Worm (Caenorhabditis elegans) whole organism, L2 larva: Measurements from ENCODE around the gene appg-2.

ENCODE experiments used
- C34F6.9 ChIP-seq: fragments of 150-350 bp; optimal IDR thresholded peaks from 2 replicates; lab custom pipeline; 2014; ENCODE audit warnings: missing biosample characterization, missing genetic modification characterization
- F13H6.1 ChIP-seq: sonication (generic microtip); optimal IDR thresholded peaks from 2 replicates; lab custom pipeline; 2016; ENCODE audit warnings: missing genetic modification characterization, missing compliant biosample characterization
- R02D3.7 ChIP-seq: fragments of 150-350 bp; optimal IDR thresholded peaks from 2 replicates; lab custom pipeline; 2014; ENCODE audit warnings: missing biosample characterization, missing genetic modification characterization
- Y55F3AM.14 ChIP-seq: fragments of 200-800 bp; sonication (Bioruptor generic); optimal IDR thresholded peaks from 2 replicates; lab custom pipeline; 2018; ENCODE audit warnings: mild to moderate bottlenecking, missing genetic modification characterization, missing compliant biosample characterization
- ZK546.5 ChIP-seq: sonication (generic microtip); optimal IDR thresholded peaks from 2 replicates; lab custom pipeline; 2017; ENCODE audit warnings: missing biosample characterization, missing genetic modification characterization
- alr-1 ChIP-seq: fragments of 150-350 bp; optimal IDR thresholded peaks from 2 replicates; lab custom pipeline; 2014; ENCODE audit warnings: missing biosample characterization, missing genetic modification characterization
- aly-2 ChIP-seq: fragments of 150-350 bp; optimal IDR thresholded peaks from 2 replicates; lab custom pipeline; 2014; ENCODE audit warnings: missing biosample characterization, missing genetic modification characterization
- ama-1 ChIP-seq: fragments of 150-350 bp; optimal IDR thresholded peaks from 2 replicates; lab custom pipeline; 2018; ENCODE audit warnings: inconsistent platforms
- blmp-1 ChIP-seq: sonication (generic microtip); optimal IDR thresholded peaks from 2 replicates; lab custom pipeline; 2017; ENCODE audit warnings: missing genetic modification characterization, mild to moderate bottlenecking, missing compliant biosample characterization, antibody characterized with exemption, moderate library complexity; ENCODE audit not compliant: insufficient read depth
- ceh-16 ChIP-seq: fragments of 150-350 bp; optimal IDR thresholded peaks from 2 replicates; lab custom pipeline; 2014; ENCODE audit warnings: missing biosample characterization, missing genetic modification characterization
- ceh-82 ChIP-seq: fragments of 150-350 bp; optimal IDR thresholded peaks from 2 replicates; lab custom pipeline; 2014; ENCODE audit warnings: missing biosample characterization, missing genetic modification characterization
- crh-2 ChIP-seq: sonication (generic microtip); optimal IDR thresholded peaks from 2 replicates; lab custom pipeline; 2017; ENCODE audit warnings: missing biosample characterization, missing genetic modification characterization
- dmd-4 ChIP-seq: sonication (generic microtip); optimal IDR thresholded peaks from 2 replicates; lab custom pipeline; 2017; ENCODE audit warnings: missing biosample characterization, missing genetic modification characterization
- egl-27 ChIP-seq: sonication (generic microtip); optimal IDR thresholded peaks from 3 replicates; lab custom pipeline; 2017; ENCODE audit warnings: missing biosample characterization, missing genetic modification reagents, missing genetic modification characterization
- elt-1 ChIP-seq: fragments of 150-350 bp; optimal IDR thresholded peaks from 2 replicates; lab custom pipeline; 2014; ENCODE audit warnings: missing biosample characterization, missing genetic modification characterization
- elt-3 ChIP-seq: sonication (generic microtip); optimal IDR thresholded peaks from 2 replicates; lab custom pipeline; 2017; ENCODE audit warnings: missing biosample characterization, missing genetic modification characterization
- fos-1 ChIP-seq: fragments of 150-350 bp; optimal IDR thresholded peaks from 2 replicates; lab custom pipeline; 2014; ENCODE audit warnings: missing biosample characterization, missing genetic modification characterization
- gmeb-1 ChIP-seq: fragments of 150-350 bp; optimal IDR thresholded peaks from 2 replicates; lab custom pipeline; 2014; ENCODE audit warnings: missing biosample characterization, missing genetic modification characterization
- lin-11 ChIP-seq: fragments of 150-350 bp; sonication (generic microtip); optimal IDR thresholded peaks from 2 replicates; lab custom pipeline; 2014; ENCODE audit warnings: missing biosample characterization, missing genetic modification characterization, inconsistent platforms, mixed read lengths
- lin-13 ChIP-seq: fragments of 150-350 bp; optimal IDR thresholded peaks from 2 replicates; lab custom pipeline; 2014; ENCODE audit warnings: missing biosample characterization, missing genetic modification reagents, missing genetic modification characterization
- lin-39 ChIP-seq: fragments of 150-350 bp; optimal IDR thresholded peaks from 2 replicates; lab custom pipeline; 2014; ENCODE audit warnings: missing biosample characterization, missing genetic modification reagents, missing genetic modification characterization
- lsy-2 ChIP-seq, 2 experiments: fragments of 150-350 bp in 1 of 2; sonication (generic microtip) in 1 of 2; optimal IDR thresholded peaks; 2 replicates each; lab custom pipeline; 2014 to 2017; ENCODE audit warnings: missing biosample characterization in 2 of 2, missing genetic modification characterization in 2 of 2
- mab-5 ChIP-seq: fragments of 150-350 bp; optimal IDR thresholded peaks from 2 replicates; lab custom pipeline; 2014; ENCODE audit warnings: missing biosample characterization, missing genetic modification characterization
- mbf-1 ChIP-seq: sonication (generic microtip); optimal IDR thresholded peaks from 2 replicates; lab custom pipeline; 2017; ENCODE audit warnings: missing biosample characterization, missing genetic modification characterization
- mdl-1 ChIP-seq, 2 experiments: fragments of 150-350 bp in 1 of 2; sonication (generic microtip) in 1 of 2; optimal IDR thresholded peaks; 2 replicates each; lab custom pipeline; 2017; ENCODE audit warnings: missing biosample characterization in 2 of 2, missing genetic modification characterization in 2 of 2
- nhr-10 ChIP-seq: sonication (generic microtip); optimal IDR thresholded peaks from 2 replicates; lab custom pipeline; 2017; ENCODE audit warnings: missing biosample characterization, missing genetic modification characterization
- nhr-11 ChIP-seq: fragments of 150-350 bp; optimal IDR thresholded peaks from 2 replicates; lab custom pipeline; 2014; ENCODE audit warnings: missing biosample characterization, missing genetic modification characterization
- nhr-12 ChIP-seq: fragments of 150-350 bp; optimal IDR thresholded peaks from 2 replicates; lab custom pipeline; 2014; ENCODE audit warnings: missing biosample characterization, missing genetic modification characterization
- nhr-129 ChIP-seq: fragments of 150-350 bp; optimal IDR thresholded peaks from 2 replicates; lab custom pipeline; 2014; ENCODE audit warnings: missing biosample characterization, missing genetic modification characterization
- nhr-21 ChIP-seq: fragments of 150-350 bp; optimal IDR thresholded peaks from 2 replicates; lab custom pipeline; 2014; ENCODE audit warnings: missing biosample characterization, missing genetic modification characterization
- nhr-23 ChIP-seq: fragments of 150-350 bp; optimal IDR thresholded peaks from 2 replicates; lab custom pipeline; 2014; ENCODE audit warnings: missing biosample characterization, missing genetic modification reagents, missing genetic modification characterization
- nhr-237 ChIP-seq: fragments of 150-350 bp; optimal IDR thresholded peaks from 2 replicates; lab custom pipeline; 2014; ENCODE audit warnings: missing biosample characterization, missing genetic modification characterization
- nhr-25 ChIP-seq: fragments of 150-350 bp; sonication (generic microtip); optimal IDR thresholded peaks from 3 replicates; lab custom pipeline; 2014; ENCODE audit warnings: missing biosample characterization, missing genetic modification characterization
- nhr-6 ChIP-seq: fragments of 150-350 bp; optimal IDR thresholded peaks from 2 replicates; lab custom pipeline; 2014; ENCODE audit warnings: missing biosample characterization, missing genetic modification characterization
- nhr-77 ChIP-seq: fragments of 150-350 bp; optimal IDR thresholded peaks from 2 replicates; lab custom pipeline; 2014; ENCODE audit warnings: missing biosample characterization, missing genetic modification characterization
- peb-1 ChIP-seq: fragments of 150-350 bp; optimal IDR thresholded peaks from 2 replicates; lab custom pipeline; 2014; ENCODE audit warnings: missing biosample characterization, missing genetic modification characterization
- sem-4 ChIP-seq: fragments of 150-350 bp; optimal IDR thresholded peaks from 2 replicates; lab custom pipeline; 2014; ENCODE audit warnings: missing biosample characterization, missing genetic modification reagents, missing genetic modification characterization
- skn-1 ChIP-seq: sonication (generic microtip); optimal IDR thresholded peaks from 2 replicates; lab custom pipeline; 2017; ENCODE audit warnings: missing biosample characterization, missing genetic modification characterization
- sma-3 ChIP-seq: sonication (generic microtip); optimal IDR thresholded peaks from 2 replicates; lab custom pipeline; 2016; ENCODE audit warnings: missing genetic modification reagents, missing genetic modification characterization, missing compliant biosample characterization
- sma-9 ChIP-seq, 2 experiments: fragments of 150-350 bp in 1 of 2; sonication (generic microtip) in 1 of 2; optimal IDR thresholded peaks; 2 replicates each; lab custom pipeline; 2014 to 2016; ENCODE audit warnings: missing genetic modification characterization in 2 of 2, mild to moderate bottlenecking in 1 of 2, missing biosample characterization in 1 of 2, missing compliant biosample characterization in 1 of 2, missing genetic modification reagents in 1 of 2, moderate library complexity in 1 of 2
- snpc-4 ChIP-seq: fragments of 150-350 bp; optimal IDR thresholded peaks from 2 replicates; lab custom pipeline; 2014; ENCODE audit warnings: missing biosample characterization, missing genetic modification characterization
- unc-39 ChIP-seq: fragments of 150-350 bp; optimal IDR thresholded peaks from 2 replicates; lab custom pipeline; 2014; ENCODE audit warnings: missing biosample characterization, missing genetic modification characterization
- unc-55 ChIP-seq: fragments of 150-350 bp; sonication (generic microtip); optimal IDR thresholded peaks from 3 replicates; lab custom pipeline; 2014; ENCODE audit warnings: missing biosample characterization, missing genetic modification reagents, missing genetic modification characterization
- unc-62 ChIP-seq: fragments of 150-350 bp; optimal IDR thresholded peaks from 2 replicates; lab custom pipeline; 2014; ENCODE audit warnings: missing biosample characterization, missing genetic modification reagents, missing genetic modification characterization
- zag-1 ChIP-seq: fragments of 150-350 bp; optimal IDR thresholded peaks from 2 replicates; lab custom pipeline; 2014; ENCODE audit warnings: missing biosample characterization, missing genetic modification characterization
- ztf-1 ChIP-seq: fragments of 200-800 bp; sonication (Bioruptor generic); conservative IDR thresholded peaks from 2 replicates; pipeline ENCODE4 v1.3.6; 2022; ENCODE audit warnings: missing genetic modification characterization, missing compliant biosample characterization
- ztf-11 ChIP-seq: sonication (generic microtip); optimal IDR thresholded peaks from 2 replicates; lab custom pipeline; 2017; ENCODE audit warnings: missing biosample characterization, missing genetic modification characterization
- ztf-4 ChIP-seq: fragments of 150-350 bp; optimal IDR thresholded peaks from 2 replicates; lab custom pipeline; 2014; ENCODE audit warnings: missing biosample characterization, missing genetic modification characterization

The appg-2 gene

DNA sequence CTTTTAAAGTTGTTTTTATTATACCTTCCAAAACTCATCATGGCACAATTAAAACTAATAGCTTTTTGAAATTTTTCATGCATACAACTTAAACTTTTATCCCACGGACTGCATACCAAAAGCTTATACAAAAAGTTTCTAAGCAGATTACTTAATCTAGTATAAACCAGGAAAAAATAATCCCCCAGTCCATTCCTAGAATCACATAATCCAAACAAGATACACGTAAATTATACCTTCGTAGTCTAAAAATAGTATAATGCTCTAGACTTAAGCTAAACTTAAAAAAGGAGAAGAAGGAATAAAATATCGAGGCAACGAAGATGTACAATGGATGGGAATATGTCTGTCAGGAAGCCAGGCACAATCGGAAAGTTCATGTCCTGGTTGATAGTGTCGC, 5.7 kb upstream of the appg-2 start:
- peak; percentile 17 for TF ChIP-seq sma-9 (GFP tag; optimal IDR thresholded peaks at IDR 0.05; lab: Kevin White, UChicago)
- no peak for TF ChIP-seq sma-9 (tag; optimal IDR thresholded peaks at IDR 0.05; lab: Kevin White, UChicago)
- no peak for TF ChIP-seq C34F6.9 (tag; lab: Kevin White, UChicago)
- no peak for TF ChIP-seq Y55F3AM.14 (GFP tag; lab: Kevin White, UChicago)
- no peak for TF ChIP-seq dmd-4

DNA sequence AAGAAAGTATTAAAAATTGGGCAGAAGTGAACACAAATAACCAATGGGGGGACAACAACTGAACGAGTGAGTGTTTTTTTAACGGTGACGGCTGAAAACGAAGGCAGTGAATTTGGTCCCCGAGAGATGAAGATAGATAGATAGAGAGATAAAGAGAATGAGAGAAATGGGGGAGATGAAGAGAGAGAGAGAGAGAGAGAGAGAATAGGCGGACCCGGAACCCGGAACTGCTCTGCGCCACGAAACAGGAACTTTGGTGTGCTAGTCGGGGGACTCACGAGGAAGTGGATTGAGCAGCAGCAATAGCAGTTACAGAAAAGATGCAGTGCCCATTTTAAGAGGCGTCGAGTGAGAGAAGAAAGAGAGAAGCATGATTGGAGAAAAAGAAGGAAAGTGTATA, 4.5 kb upstream of the appg-2 start:
- TF ChIP-seq lin-13 (GFP tag; lab: Kevin White, UChicago) (no peak), mdl-1 (tag; optimal IDR thresholded peaks at IDR 0.05; lab: Kevin White, UChicago) (peak; percentile 22 to 82), skn-1 (tag; lab: Kevin White, UChicago) (no peak), unc-55 (GFP tag; lab: Kevin White, UChicago) (peak; percentile 59), aly-2 (no peak), elt-3 (no peak), ztf-1 (GFP tag; lab: Robert Waterston, UW) (no peak), C34F6.9 (tag; lab: Kevin White, UChicago) (peak; percentile 88), ztf-4 (peak; percentile 63), egl-27 (tag; lab: Kevin White, UChicago) (peak; percentile 89), ZK546.5 (tag; lab: Kevin White, UChicago) (no peak), peb-1 (tag; lab: Kevin White, UChicago) (no peak), nhr-23 (no peak), ceh-82 (tag; lab: Kevin White, UChicago) (peak; percentile 52), nhr-11 (tag; lab: Kevin White, UChicago) (no peak), lin-39 (tag; lab: Kevin White, UChicago) (no peak), nhr-129 (tag; lab: Kevin White, UChicago) (peak; percentile 55), R02D3.7 (tag; lab: Kevin White, UChicago) (no peak), mab-5 (tag; lab: Kevin White, UChicago) (peak; percentile 21), Y55F3AM.14 (GFP tag; lab: Kevin White, UChicago) (peak; percentile 38), sma-3 (GFP tag; lab: Kevin White, UChicago) (no peak), sem-4 (tag; lab: Kevin White, UChicago) (peak; percentile 86), mbf-1 (tag; lab: Kevin White, UChicago) (no peak), elt-1 (tag; lab: Kevin White, UChicago) (no peak), nhr-237 (tag; lab: Kevin White, UChicago) (no peak), dmd-4 (no peak), snpc-4 (peak; percentile 6), crh-2 (tag; lab: Kevin White, UChicago) (peak; percentile 79), fos-1 (tag; lab: Kevin White, UChicago) (peak; percentile 19), nhr-6 (no peak), ceh-16 (tag; lab: Kevin White, UChicago) (no peak), gmeb-1 (tag; lab: Kevin White, UChicago) (no peak), alr-1 (no peak), nhr-25 (tag; lab: Kevin White, UChicago) (no peak), F13H6.1 (tag; lab: Kevin White, UChicago) (peak; percentile 88), ztf-11 (tag; lab: Kevin White, UChicago) (no peak), blmp-1 (tag; lab: Kevin White, UChicago) (no peak), nhr-77 (tag; lab: Kevin White, UChicago) (no peak), ama-1 (lab: Kevin White, UChicago) (no peak), nhr-21 (no peak), unc-39 (no peak), nhr-12 (tag; lab: Kevin White, UChicago) (no peak), zag-1 (tag; lab: Kevin White, UChicago) (peak; percentile 79), unc-62 (GFP tag; lab: Kevin White, UChicago) (peak; percentile 8), sma-9 (GFP tag; optimal IDR thresholded peaks at IDR 0.05; lab: Kevin White, UChicago) (peak; percentile 95), sma-9 (tag; optimal IDR thresholded peaks at IDR 0.05; lab: Kevin White, UChicago) (no peak), lin-11 (tag; lab: Kevin White, UChicago) (peak; percentile 44), nhr-10 (no peak), lsy-2 (tag; optimal IDR thresholded peaks at IDR 0.05; lab: Kevin White, UChicago) (peak; percentile 3 to 74)
